Worm (Caenorhabditis elegans) whole organism, L4 larva: ENCODE measurements around the gene C05B5.16.

ENCODE experiments used
- D1046.2 ChIP-seq: fragments of 200-800 bp; sonication (Bioruptor generic); IDR thresholded peaks from 2 replicates; pipeline ENCODE4 v1.3.6; 2022; ENCODE audit warnings: missing genetic modification characterization, missing compliant biosample characterization
- F10B5.3 ChIP-seq: sonication (generic microtip); optimal IDR thresholded peaks from 2 replicates; lab custom pipeline; 2016; ENCODE audit warnings: mild to moderate bottlenecking, missing genetic modification characterization, missing compliant biosample characterization
- F37D6.2 ChIP-seq: sonication (generic microtip); optimal IDR thresholded peaks from 2 replicates; lab custom pipeline; 2016; ENCODE audit warnings: mild to moderate bottlenecking, missing genetic modification characterization, missing compliant biosample characterization
- R02D3.7 ChIP-seq: fragments of 150-350 bp; sonication (generic microtip); optimal IDR thresholded peaks from 3 replicates; lab custom pipeline; 2014; ENCODE audit warnings: missing biosample characterization, missing genetic modification characterization
- Y75B8A.6 ChIP-seq: fragments of 200-800 bp; sonication (Bioruptor generic); IDR thresholded peaks from 2 replicates; pipeline ENCODE4 v1.3.6; 2022; ENCODE audit warnings: missing genetic modification reagents, missing genetic modification characterization, missing compliant biosample characterization
- ZK337.2 ChIP-seq: fragments of 200-800 bp; sonication (Bioruptor generic); IDR thresholded peaks from 2 replicates; pipeline ENCODE4 v1.3.6; 2022; ENCODE audit warnings: missing genetic modification reagents, missing genetic modification characterization, missing compliant biosample characterization
- attf-4 ChIP-seq: sonication (generic microtip); optimal IDR thresholded peaks from 3 replicates; lab custom pipeline; 2017; ENCODE audit warnings: missing biosample characterization, missing genetic modification characterization
- ceh-28 ChIP-seq: fragments of 150-350 bp; optimal IDR thresholded peaks from 2 replicates; lab custom pipeline; 2014; ENCODE audit warnings: missing biosample characterization, missing genetic modification reagents, missing genetic modification characterization
- daf-16 ChIP-seq, 3 experiments: sonication (generic microtip); optimal IDR thresholded peaks; 2 replicates each; lab custom pipeline; 2016 to 2017; ENCODE audit warnings: missing genetic modification characterization in 3 of 3, missing genetic modification reagents in 3 of 3, mild to moderate bottlenecking in 2 of 3, missing compliant biosample characterization in 2 of 3, missing biosample characterization in 1 of 3, moderate library complexity in 1 of 3
- dmd-6 ChIP-seq: fragments of 200-800 bp; sonication (Bioruptor generic); IDR thresholded peaks from 2 replicates; pipeline ENCODE4 v1.3.6; 2022; ENCODE audit warnings: missing genetic modification reagents, missing genetic modification characterization, missing compliant biosample characterization
- dmd-8 ChIP-seq: fragments of 200-800 bp; sonication (Bioruptor generic); IDR thresholded peaks from 2 replicates; pipeline ENCODE4 v1.3.6; 2022; ENCODE audit warnings: missing genetic modification characterization, missing compliant biosample characterization
- dpl-1 ChIP-seq: fragments of 150-350 bp; optimal IDR thresholded peaks from 2 replicates; lab custom pipeline; 2014; ENCODE audit warnings: missing biosample characterization, missing genetic modification reagents, missing genetic modification characterization
- fkh-10 ChIP-seq: fragments of 150-350 bp; optimal IDR thresholded peaks from 2 replicates; lab custom pipeline; 2014; ENCODE audit warnings: missing biosample characterization, missing genetic modification reagents, missing genetic modification characterization
- hlh-30 ChIP-seq: sonication (generic microtip); optimal IDR thresholded peaks from 2 replicates; lab custom pipeline; 2017; ENCODE audit warnings: antibody characterized with exemption, mild to moderate bottlenecking, missing genetic modification characterization, missing compliant biosample characterization; ENCODE audit not compliant: insufficient read depth
- madf-5 ChIP-seq, 2 experiments: fragments of 200-800 bp; sonication (Bioruptor generic); IDR thresholded peaks; 2 replicates each; pipeline ENCODE4 v1.3.6; 2022; ENCODE audit warnings: missing compliant biosample characterization in 2 of 2, missing genetic modification characterization in 2 of 2
- madf-9 ChIP-seq: fragments of 200-800 bp; sonication (Bioruptor generic); conservative IDR thresholded peaks from 2 replicates; pipeline ENCODE4 v1.3.6; 2022; ENCODE audit warnings: missing genetic modification reagents, missing genetic modification characterization, missing compliant biosample characterization
- mdt-29 ChIP-seq: fragments of 200-800 bp; sonication (Bioruptor generic); IDR thresholded peaks from 2 replicates; pipeline ENCODE4 v1.3.6; 2022; ENCODE audit warnings: missing genetic modification reagents, missing genetic modification characterization, missing compliant biosample characterization
- mep-1 ChIP-seq: fragments of 150-350 bp; sonication (generic microtip); optimal IDR thresholded peaks from 3 replicates; lab custom pipeline; 2014; ENCODE audit warnings: missing biosample characterization, missing genetic modification characterization
- mxl-2 ChIP-seq: fragments of 200-800 bp; sonication (Bioruptor generic); conservative IDR thresholded peaks from 2 replicates; pipeline ENCODE4 v1.3.6; 2022; ENCODE audit warnings: missing genetic modification reagents, missing genetic modification characterization, missing compliant biosample characterization
- mxl-3 ChIP-seq: fragments of 200-800 bp; sonication (Bioruptor generic); optimal IDR thresholded peaks from 2 replicates; lab custom pipeline; 2018; ENCODE audit warnings: mild to moderate bottlenecking, missing genetic modification characterization, missing compliant biosample characterization
- nhr-11 ChIP-seq: fragments of 150-350 bp; optimal IDR thresholded peaks from 2 replicates; lab custom pipeline; 2014; ENCODE audit warnings: missing biosample characterization, missing genetic modification characterization
- nhr-25 ChIP-seq: sonication (generic microtip); optimal IDR thresholded peaks from 2 replicates; lab custom pipeline; 2017; ENCODE audit warnings: missing genetic modification characterization, mild to moderate bottlenecking, missing compliant biosample characterization, antibody characterized with exemption, moderate library complexity, borderline replicate concordance; ENCODE audit not compliant: insufficient read depth
- nhr-42 ChIP-seq: fragments of 200-800 bp; sonication (Bioruptor generic); IDR thresholded peaks from 2 replicates; pipeline ENCODE4 v1.3.6; 2022; ENCODE audit warnings: missing genetic modification characterization, missing compliant biosample characterization
- nhr-77 ChIP-seq: fragments of 150-350 bp; optimal IDR thresholded peaks from 2 replicates; lab custom pipeline; 2014; ENCODE audit warnings: missing biosample characterization, missing genetic modification characterization
- pqm-1 ChIP-seq: sonication (generic microtip); optimal IDR thresholded peaks from 2 replicates; lab custom pipeline; 2017; ENCODE audit warnings: missing biosample characterization, missing genetic modification characterization
- set-16 ChIP-seq: fragments of 200-800 bp; sonication (Bioruptor generic); IDR thresholded peaks from 2 replicates; pipeline ENCODE4 v1.3.6; 2022; ENCODE audit warnings: missing genetic modification reagents, missing genetic modification characterization, missing compliant biosample characterization
- snpc-1.2 ChIP-seq: fragments of 200-800 bp; sonication (Bioruptor generic); IDR thresholded peaks from 2 replicates; pipeline ENCODE4 v1.3.6; 2022; ENCODE audit warnings: missing genetic modification reagents, missing genetic modification characterization, missing compliant biosample characterization
- spr-3 ChIP-seq: fragments of 200-800 bp; sonication (Bioruptor generic); optimal IDR thresholded peaks from 2 replicates; lab custom pipeline; 2018; ENCODE audit warnings: mild to moderate bottlenecking, missing genetic modification characterization, missing compliant biosample characterization
- tra-1 ChIP-seq: fragments of 200-800 bp; sonication (Bioruptor generic); IDR thresholded peaks from 2 replicates; pipeline ENCODE4 v1.3.6; 2022; ENCODE audit warnings: missing genetic modification reagents, missing genetic modification characterization, missing compliant biosample characterization
- unc-130 ChIP-seq: sonication (generic microtip); optimal IDR thresholded peaks from 2 replicates; lab custom pipeline; 2016; ENCODE audit warnings: missing genetic modification reagents, missing genetic modification characterization, missing compliant biosample characterization
- unc-39 ChIP-seq: sonication (generic microtip); optimal IDR thresholded peaks from 2 replicates; lab custom pipeline; 2017; ENCODE audit warnings: missing biosample characterization, missing genetic modification characterization
- unc-62 ChIP-seq, 3 experiments: fragments of 150-350 bp in 1 of 3; sonication (generic microtip); optimal IDR thresholded peaks in 2 of 3; peaks in 1 of 3; 1 replicate in 1 of 3; 2 replicates in 2 of 3; lab custom pipeline; 2014 to 2017; ENCODE audit warnings: missing biosample characterization in 3 of 3, missing genetic modification characterization in 3 of 3, missing genetic modification reagents in 3 of 3, missing genotype in 1 of 3
- zfp-3 ChIP-seq: fragments of 200-800 bp; sonication (Bioruptor generic); conservative IDR thresholded peaks from 2 replicates; pipeline ENCODE4 v1.3.6; 2022; ENCODE audit warnings: missing genetic modification reagents, missing genetic modification characterization, missing compliant biosample characterization
- zip-2 ChIP-seq: fragments of 150-350 bp; optimal IDR thresholded peaks from 2 replicates; lab custom pipeline; 2014; ENCODE audit warnings: missing biosample characterization, missing genetic modification characterization
- ztf-7 ChIP-seq: fragments of 150-350 bp; optimal IDR thresholded peaks from 2 replicates; lab custom pipeline; 2014; ENCODE audit warnings: missing biosample characterization, missing genetic modification characterization

The C05B5.16 gene

ce11 chrIII:10030549-10030948, 18.3 kb downstream of the C05B5.16 start, which contains the start of gene M04D8.4 (continued):
- no peak for TF ChIP-seq dmd-8

ce11 chrIII:10033213-10033612, 21.0 kb downstream of the C05B5.16 start, which contains the start of gene M04D8.5:
Gene M04D8.5, minus strand, starts transcription at chrIII:10033313.
- TF ChIP-seq unc-39 (tag; lab: Kevin White, UChicago) (no peak), hlh-30 (tag; lab: Kevin White, UChicago) (no peak), R02D3.7 (tag; lab: Kevin White, UChicago) (no peak), mep-1 (tag; lab: Kevin White, UChicago) (no peak), madf-5 (GFP tag; IDR thresholded peaks at IDR 0.05; lab: Robert Waterston, UW) (no peak), mdt-29 (no peak), dmd-6 (no peak), unc-62 (GFP tag; optimal IDR thresholded peaks at IDR 0.05 in 1 of 2; lab: Kevin White, UChicago) (no peak), unc-62 (tag; optimal IDR thresholded peaks at IDR 0.05; lab: Kevin White, UChicago) (no peak), nhr-42 (GFP tag; lab: Robert Waterston, UW) (no peak), mxl-2 (GFP tag; lab: Robert Waterston, UW) (no peak), pqm-1 (tag; lab: Kevin White, UChicago) (no peak), Y75B8A.6 (GFP tag; lab: Robert Waterston, UW) (no peak), tra-1 (GFP tag; lab: Robert Waterston, UW) (no peak)

- peak in 1 of 2 experiments; percentile 7 for TF ChIP-seq unc-62 (GFP tag; optimal IDR thresholded peaks at IDR 0.05 in 1 of 2; lab: Kevin White, UChicago)
- no peak for TF ChIP-seq unc-62 (tag; optimal IDR thresholded peaks at IDR 0.05; lab: Kevin White, UChicago)
- no peak for TF ChIP-seq fkh-10 (GFP tag; lab: Kevin White, UChicago)
- TF ChIP-seq, all 104 proteins: peak for 1
These were observed 21.6 kb downstream of the C05B5.16 start, which contains the start of gene M04D8.8 for ce11 chrIII:10033881-10034280. Gene M04D8.8, plus strand, starts transcription at chrIII:10034181.

ce11 chrIII:10035783-10036182, 23.5 kb downstream of the C05B5.16 start, which contains the start of gene xbx-3:
Gene xbx-3, plus strand, starts transcription at chrIII:10035945.
- TF ChIP-seq madf-9 (GFP tag; lab: Robert Waterston, UW) (no peak), nhr-77 (tag; lab: Kevin White, UChicago) (no peak), nhr-11 (peak; percentile 63)

- TF ChIP-seq dpl-1 (GFP tag; lab: Kevin White, UChicago) (no peak), unc-130 (GFP tag; lab: Kevin White, UChicago) (no peak), zfp-3 (GFP tag; lab: Robert Waterston, UW) (no peak), spr-3 (GFP tag; lab: Kevin White, UChicago) (no peak), snpc-1.2 (no peak), nhr-25 (tag; lab: Kevin White, UChicago) (no peak), D1046.2 (GFP tag; lab: Robert Waterston, UW) (no peak), unc-62 (GFP tag; optimal IDR thresholded peaks at IDR 0.05 in 1 of 2; lab: Kevin White, UChicago) (peak in 1 of 2 experiments; percentile 41), unc-62 (tag; optimal IDR thresholded peaks at IDR 0.05; lab: Kevin White, UChicago) (no peak), mxl-3 (GFP tag; lab: Kevin White, UChicago) (no peak)
These were observed 24.9 kb downstream of the C05B5.16 start, which contains the start of gene M04D8.7 for ce11 chrIII:10037150-10037549. Gene M04D8.7, plus strand, starts transcription at chrIII:10037450.

- no peak for TF ChIP-seq ZK337.2 (GFP tag; lab: Robert Waterston, UW)
- TF ChIP-seq ztf-7 (tag; lab: Kevin White, UChicago): no peak
- TF ChIP-seq zip-2 (tag; lab: Kevin White, UChicago): no peak
- no peak for TF ChIP-seq D1046.2 (GFP tag; lab: Robert Waterston, UW)
- no peak for TF ChIP-seq F10B5.3 (tag; lab: Kevin White, UChicago)
- TF ChIP-seq F37D6.2 (tag; lab: Kevin White, UChicago): no peak
- no peak for TF ChIP-seq ceh-28
- TF ChIP-seq madf-9 (GFP tag; lab: Robert Waterston, UW): no peak
- TF ChIP-seq daf-16 (GFP tag; optimal IDR thresholded peaks at IDR 0.05; lab: Kevin White, UChicago): no peak
- TF ChIP-seq daf-16 (tag; optimal IDR thresholded peaks at IDR 0.05; lab: Kevin White, UChicago): no peak
- no peak for TF ChIP-seq attf-4 (tag; lab: Kevin White, UChicago)
- TF ChIP-seq set-16 (GFP tag; lab: Robert Waterston, UW): no peak
These were observed 27.8 kb downstream of the C05B5.16 start, which contains the start of gene T16G12.7 for ce11 chrIII:10040013-10040412. Gene T16G12.7, minus strand, starts transcription at chrIII:10040113.
